Worm (Caenorhabditis elegans) whole organism, young adult: Measurements from ENCODE around the gene asd-1.

Source experiments
- B0035.1 ChIP-seq: sonication (generic microtip); optimal IDR thresholded peaks from 2 replicates; lab custom pipeline; 2016; ENCODE audit warnings: missing genetic modification characterization, mild to moderate bottlenecking, missing compliant biosample characterization, missing genotype, missing genetic modification reagents
- lag-1 ChIP-seq: fragments of 200-800 bp; sonication (Bioruptor generic); IDR thresholded peaks from 2 replicates; pipeline ENCODE4 v1.3.6; 2022; ENCODE audit warnings: missing genetic modification reagents, missing genetic modification characterization, missing compliant biosample characterization
- lsy-27 ChIP-seq: sonication (generic microtip); optimal IDR thresholded peaks from 2 replicates; lab custom pipeline; 2017; ENCODE audit warnings: missing genetic modification characterization, mild to moderate bottlenecking, missing compliant biosample characterization, antibody characterized with exemption, missing genotype, borderline replicate concordance; ENCODE audit not compliant: insufficient read depth
- nfya-2 ChIP-seq: fragments of 200-800 bp; sonication (Bioruptor generic); IDR thresholded peaks from 2 replicates; pipeline ENCODE4 v1.3.6; 2022; ENCODE audit warnings: missing genetic modification reagents, missing genetic modification characterization, missing compliant biosample characterization
- snpc-3.4 ChIP-seq: sonication (generic microtip); optimal IDR thresholded peaks from 2 replicates; lab custom pipeline; 2017; ENCODE audit warnings: missing genetic modification characterization, mild to moderate bottlenecking, missing compliant biosample characterization, antibody characterized with exemption, moderate library complexity, missing genotype, missing genetic modification reagents
- ztf-18 ChIP-seq: sonication (generic microtip); optimal IDR thresholded peaks from 2 replicates; lab custom pipeline; 2016; ENCODE audit warnings: missing genotype, mild to moderate bottlenecking, missing genetic modification characterization, missing compliant biosample characterization

DNA sequence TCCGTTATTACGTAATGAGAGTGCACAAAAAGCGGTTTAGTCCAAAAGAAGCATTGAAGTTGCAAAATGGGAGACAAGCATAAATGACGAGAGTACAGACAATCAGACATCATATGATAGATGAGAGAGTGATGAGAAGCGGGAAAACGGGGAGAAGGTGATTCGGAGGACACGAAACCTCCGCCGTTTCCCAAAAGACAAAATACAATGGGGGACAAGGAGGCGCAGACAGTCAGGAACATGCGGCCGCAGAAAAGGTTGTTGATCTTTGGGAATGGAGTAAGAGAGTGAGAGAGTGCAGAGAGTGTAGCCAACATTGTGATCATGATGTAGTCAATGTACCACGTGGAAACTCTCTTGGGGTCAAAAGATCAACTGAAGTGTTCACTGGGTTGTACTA, 40.6 kb downstream of the asd-1 start:
- TF ChIP-seq lsy-27 (tag; lab: Kevin White, UChicago), result peak; percentile 28
- no peak for TF ChIP-seq nfya-2 (GFP tag; lab: Robert Waterston, UW)
- no peak for TF ChIP-seq snpc-3.4 (tag; lab: Kevin White, UChicago)
- TF ChIP-seq lag-1 (GFP tag; lab: Robert Waterston, UW), result no peak
- peak; percentile 66 for TF ChIP-seq ztf-18
- TF ChIP-seq B0035.1 (tag; lab: Kevin White, UChicago), result peak; percentile 52
